Fruit fly (Drosophila melanogaster) whole organism, wandering third instar larva: ENCODE results near the gene CG15822.

Source experiments
- CG32264 ChIP-seq: fragments of 200-800 bp; sonication (Bioruptor generic); optimal IDR thresholded peaks from 2 replicates; lab custom pipeline; 2016; ENCODE audit warnings: missing biosample characterization, missing genetic modification characterization
- Dfd ChIP-seq: fragments of >200 bp; optimal IDR thresholded peaks from 2 replicates; lab custom pipeline; 2017; ENCODE audit warnings: missing biosample characterization, missing genetic modification characterization
- Vsx2 ChIP-seq: fragments of 200-300, 225-300 bp; sonication (Bioruptor generic); optimal IDR thresholded peaks from 2 replicates; lab custom pipeline; 2018; ENCODE audit warnings: missing biosample characterization, missing genetic modification characterization; ENCODE audit not compliant: partially characterized antibody
- rgr ChIP-seq: fragments of 200-800 bp; sonication (Bioruptor generic); optimal IDR thresholded peaks from 3 replicates; lab custom pipeline; 2016; ENCODE audit warnings: missing biosample characterization, mild to moderate bottlenecking, missing genetic modification characterization
- sv ChIP-seq: fragments of 200-800 bp; sonication (Bioruptor generic); optimal IDR thresholded peaks from 3 replicates; lab custom pipeline; 2016; ENCODE audit warnings: missing biosample characterization, missing genetic modification characterization

dm6 chr3L:2159817-2160216, 3.8 kb downstream of the CG15822 start:
- TF ChIP-seq Vsx2 (GFP tag; lab: Kevin White, UChicago) (no peak), rgr (no peak), Dfd (GFP tag; lab: Kevin White, UChicago) (no peak), CG32264 (GFP tag; lab: Kevin White, UChicago) (no peak), sv (GFP tag; lab: Kevin White, UChicago) (no peak)
